Worm (Caenorhabditis elegans): ENCODE data around the gene gur-4.

- no peak for TF ChIP-seq him-1 (tag; optimal IDR thresholded peaks at IDR 0.05)
- TF ChIP-seq W03F9.2 (tag; optimal IDR thresholded peaks at IDR 0.05), result no peak
- TF ChIP-seq dao-5 (tag; optimal IDR thresholded peaks at IDR 0.05), result no peak
Observed at ce11 chrII:14152274-14152673, 47.7 kb downstream of the gur-4 start.

Data from whole organism, L4/young adult.